Fruit fly (Drosophila melanogaster) whole organism, embryonic: ENCODE measurements around the gene CG46310.
A peak's percentile ranks its signal among the peaks of the same experiment; 100 is the strongest.

Source experiments
- Atf6 ChIP-seq: fragments of 200-800 bp; sonication (Bioruptor generic); IDR thresholded peaks from 2 replicates; pipeline ENCODE4 v1.3.6; 2022; ENCODE audit warnings: missing biosample characterization, missing genetic modification characterization
- BEAF-32 ChIP-seq: fragments of 200-800 bp; sonication (Bioruptor generic); optimal IDR thresholded peaks from 3 replicates; lab custom pipeline; 2017; ENCODE audit warnings: missing biosample characterization, missing genetic modification characterization, mild to moderate bottlenecking, moderate library complexity, missing genetic modification reagents
- CG10543 ChIP-seq: fragments of 200-800 bp; sonication (Bioruptor generic); optimal IDR thresholded peaks from 3 replicates; lab custom pipeline; 2017; ENCODE audit warnings: missing biosample characterization, mild to moderate bottlenecking, missing genetic modification characterization, moderate library complexity
- CG12236 ChIP-seq: fragments of 200-800 bp; sonication (Bioruptor generic); optimal IDR thresholded peaks from 2 replicates; lab custom pipeline; 2016; ENCODE audit warnings: missing biosample characterization, missing genetic modification characterization
- CG15514 ChIP-seq: fragments of 200-800 bp; sonication (Bioruptor generic); optimal IDR thresholded peaks from 3 replicates; lab custom pipeline; 2017; ENCODE audit warnings: missing biosample characterization, missing genetic modification characterization, mild to moderate bottlenecking, moderate library complexity, missing genetic modification reagents
- CG17385 ChIP-seq: fragments of 200-800 bp; sonication (Bioruptor generic); optimal IDR thresholded peaks from 3 replicates; lab custom pipeline; 2018; ENCODE audit warnings: missing biosample characterization, mild to moderate bottlenecking, missing genetic modification characterization
- CG2199 ChIP-seq: fragments of 200-800 bp; sonication (Bioruptor generic); IDR thresholded peaks from 3 replicates; pipeline ENCODE4 v1.3.6; 2022; ENCODE audit warnings: missing biosample characterization, missing genetic modification characterization
- CG2678 ChIP-seq: fragments of 200-800 bp; sonication (Bioruptor generic); optimal IDR thresholded peaks from 3 replicates; lab custom pipeline; 2019; ENCODE audit warnings: missing biosample characterization, mild to moderate bottlenecking, missing genetic modification characterization, moderate library complexity
- CG34376 ChIP-seq: fragments of 200-800 bp; sonication (Bioruptor generic); optimal IDR thresholded peaks from 2 replicates; lab custom pipeline; 2018; ENCODE audit warnings: missing biosample characterization, mild to moderate bottlenecking, missing genetic modification characterization
- CG3726 ChIP-seq: fragments of 200-800 bp; sonication (Bioruptor generic); IDR thresholded peaks from 3 replicates; pipeline ENCODE4, ENCODE4 v1.3.6; 2022; ENCODE audit warnings: missing biosample characterization, missing genetic modification characterization
- CG6254 ChIP-seq: fragments of 200-800 bp; sonication (Bioruptor generic); optimal IDR thresholded peaks from 3 replicates; lab custom pipeline; 2017; ENCODE audit warnings: mild to moderate bottlenecking, missing biosample characterization, missing genetic modification reagents, missing genetic modification characterization
- CG8281 ChIP-seq: fragments of 200-800 bp; sonication (Bioruptor generic); optimal IDR thresholded peaks from 2 replicates; lab custom pipeline; 2018; ENCODE audit warnings: missing biosample characterization, mild to moderate bottlenecking, missing genetic modification characterization, moderate library complexity
- CG8765 ChIP-seq: fragments of 200-800 bp; sonication (Bioruptor generic); IDR thresholded peaks from 2 replicates; pipeline ENCODE4 v1.3.6; 2022; ENCODE audit warnings: missing biosample characterization, missing genetic modification characterization
- CG8924 ChIP-seq: fragments of 200-800 bp; optimal IDR thresholded peaks from 3 replicates; lab custom pipeline; 2019; ENCODE audit warnings: missing biosample characterization, mild to moderate bottlenecking, missing genetic modification characterization, moderate library complexity
- CTCF ChIP-seq: fragments of 200-800 bp; sonication (Bioruptor generic); optimal IDR thresholded peaks from 2 replicates; lab custom pipeline; 2017; ENCODE audit warnings: missing biosample characterization, mild to moderate bottlenecking, missing genetic modification characterization, moderate library complexity
- CrebB ChIP-seq: fragments of 200-800 bp; sonication (Bioruptor generic); optimal IDR thresholded peaks from 3 replicates; lab custom pipeline; 2018; ENCODE audit warnings: missing biosample characterization, mild to moderate bottlenecking, missing genetic modification characterization
- D ChIP-seq, 2 experiments: fragments of 200-800 bp in 1 of 2; fragments of >200 bp in 1 of 2; sonication (Bioruptor generic) in 1 of 2; optimal IDR thresholded peaks; 2 replicates in 1 of 2; 3 replicates in 1 of 2; lab custom pipeline; 2017; ENCODE audit warnings: mild to moderate bottlenecking in 1 of 2, missing biosample characterization in 1 of 2, missing genetic modification characterization in 1 of 2, missing genetic modification reagents in 1 of 2
- Dad ChIP-seq: fragments of 200-800 bp; sonication (Bioruptor generic); optimal IDR thresholded peaks from 3 replicates; lab custom pipeline; 2016; ENCODE audit warnings: missing biosample characterization, missing genetic modification characterization
- Dref ChIP-seq: fragments of 200-800 bp; sonication (Bioruptor generic); IDR thresholded peaks from 2 replicates; pipeline ENCODE4 v1.3.6; 2022; ENCODE audit warnings: missing biosample characterization, missing genetic modification characterization
- Eip74EF ChIP-seq, 2 experiments: fragments of 200-800 bp in 1 of 2; fragments of >200 bp in 1 of 2; sonication (Bioruptor generic) in 1 of 2; optimal IDR thresholded peaks; 2 replicates each; lab custom pipeline; 2017 to 2019; ENCODE audit warnings: missing biosample characterization in 2 of 2, missing genetic modification characterization in 2 of 2, mild to moderate bottlenecking in 1 of 2, moderate library complexity in 1 of 2
- Ets97D ChIP-seq: fragments of 200-800 bp; sonication (Bioruptor generic); optimal IDR thresholded peaks from 3 replicates; lab custom pipeline; 2016; ENCODE audit warnings: missing biosample characterization, missing genetic modification characterization
- Fer1 ChIP-seq: fragments of 200-800 bp; sonication (Bioruptor generic); optimal IDR thresholded peaks from 2 replicates; lab custom pipeline; 2017; ENCODE audit warnings: missing biosample characterization, mild to moderate bottlenecking, missing genetic modification characterization
- Fer3 ChIP-seq: fragments of 200-800 bp; sonication (Bioruptor generic); optimal IDR thresholded peaks from 2 replicates; lab custom pipeline; 2018; ENCODE audit warnings: missing biosample characterization, mild to moderate bottlenecking, missing genetic modification characterization, moderate library complexity
- HHEX ChIP-seq: fragments of 200-800 bp; sonication (Bioruptor generic); optimal IDR thresholded peaks from 3 replicates; lab custom pipeline; 2017; ENCODE audit warnings: missing biosample characterization, mild to moderate bottlenecking, missing genetic modification characterization, missing genetic modification reagents
- Hey ChIP-seq: fragments of 200-800 bp; sonication (Bioruptor generic); optimal IDR thresholded peaks from 3 replicates; lab custom pipeline; 2018; ENCODE audit warnings: missing biosample characterization, mild to moderate bottlenecking, missing genetic modification characterization
- Med ChIP-seq: fragments of 200-800 bp; sonication (Bioruptor generic); peaks from one replicate; lab custom pipeline; 2016; ENCODE audit warnings: missing biosample characterization, missing genetic modification characterization, mild to moderate bottlenecking, inconsistent platforms, moderate library complexity
- NC2α ChIP-seq: fragments of 200-800 bp; sonication (Bioruptor generic); optimal IDR thresholded peaks from 2 replicates; lab custom pipeline; 2016; ENCODE audit warnings: missing biosample characterization, missing genetic modification characterization
- Oli ChIP-seq: fragments of 200-800 bp; sonication (Bioruptor generic); optimal IDR thresholded peaks from 2 replicates; lab custom pipeline; 2018; ENCODE audit warnings: missing biosample characterization, mild to moderate bottlenecking, missing genetic modification characterization, moderate library complexity
- PHDP ChIP-seq: fragments of 200-800 bp; sonication (Bioruptor generic); optimal IDR thresholded peaks from 3 replicates; lab custom pipeline; 2018; ENCODE audit warnings: missing biosample characterization, mild to moderate bottlenecking, missing genetic modification characterization, moderate library complexity
- Pdp1 ChIP-seq, 2 experiments: fragments of 200-800 bp; sonication (Bioruptor generic); optimal IDR thresholded peaks; 3 replicates each; lab custom pipeline; 2016; ENCODE audit warnings: missing biosample characterization in 2 of 2, missing genetic modification characterization in 2 of 2, mild to moderate bottlenecking in 1 of 2, moderate library complexity in 1 of 2
- Ptx1 ChIP-seq: fragments of 200-800 bp; sonication (Bioruptor generic); IDR thresholded peaks from 2 replicates; pipeline ENCODE4 v1.3.6; 2022; ENCODE audit warnings: missing biosample characterization, missing genetic modification characterization
- Rfx ChIP-seq: fragments of 200-800 bp; sonication (Bioruptor generic); IDR thresholded peaks from 2 replicates; pipeline ENCODE4 v1.3.6; 2022; ENCODE audit warnings: missing biosample characterization, missing genetic modification characterization
- ab ChIP-seq: fragments of 200-800 bp; sonication (Bioruptor generic); optimal IDR thresholded peaks from 2 replicates; lab custom pipeline; 2016; ENCODE audit warnings: missing biosample characterization, missing genetic modification characterization
- bsh ChIP-seq, 2 experiments: fragments of 200-800 bp; sonication (Bioruptor generic); optimal IDR thresholded peaks; 2 replicates each; lab custom pipeline; 2017 to 2018; ENCODE audit warnings: mild to moderate bottlenecking in 2 of 2, missing biosample characterization in 2 of 2, missing genetic modification characterization in 2 of 2, moderate library complexity in 1 of 2
- caup ChIP-seq: fragments of 200-800 bp; sonication (Bioruptor generic); optimal IDR thresholded peaks from 3 replicates; lab custom pipeline; 2017; ENCODE audit warnings: missing biosample characterization, mild to moderate bottlenecking, missing genetic modification characterization, moderate library complexity; ENCODE audit not compliant: severe bottlenecking
- chinmo ChIP-seq: fragments of 200-800 bp; sonication (Bioruptor generic); IDR thresholded peaks from 4 replicates; pipeline ENCODE4 v1.3.6; 2022; ENCODE audit warnings: missing biosample characterization, missing genetic modification characterization; ENCODE audit not compliant: partially characterized antibody
- dmrt11E ChIP-seq: fragments of 200-800 bp; sonication (Bioruptor generic); optimal IDR thresholded peaks from 3 replicates; lab custom pipeline; 2018; ENCODE audit warnings: missing biosample characterization, mild to moderate bottlenecking, missing genetic modification characterization, moderate library complexity
- grau ChIP-seq: fragments of 200-800 bp; optimal IDR thresholded peaks from 3 replicates; lab custom pipeline; 2019; ENCODE audit warnings: missing biosample characterization, mild to moderate bottlenecking, missing genetic modification characterization, moderate library complexity
- ham ChIP-seq: fragments of 200-800 bp; sonication (Bioruptor generic); IDR thresholded peaks from 2 replicates; pipeline ENCODE4 v1.3.6; 2022; ENCODE audit warnings: missing biosample characterization, missing genetic modification characterization
- ken ChIP-seq: fragments of 200-800 bp; sonication (Bioruptor generic); IDR thresholded peaks from 3 replicates; pipeline ENCODE4 v1.3.6; 2022; ENCODE audit warnings: missing biosample characterization, missing genetic modification characterization
- knrl ChIP-seq: fragments of 200-800 bp; sonication (Bioruptor generic); IDR thresholded peaks from 3 replicates; pipeline ENCODE4 v1.3.6; 2022; ENCODE audit warnings: missing biosample characterization, missing genetic modification characterization; ENCODE audit not compliant: partially characterized antibody
- mam ChIP-seq: fragments of 200-800 bp; sonication (Bioruptor generic); optimal IDR thresholded peaks from 3 replicates; lab custom pipeline; 2016; ENCODE audit warnings: missing biosample characterization, missing genetic modification characterization
- mirr ChIP-seq: fragments of 200-800 bp; sonication (Bioruptor generic); optimal IDR thresholded peaks from 3 replicates; lab custom pipeline; 2018; ENCODE audit warnings: missing biosample characterization, mild to moderate bottlenecking, missing genetic modification characterization
- oc ChIP-seq: fragments of 200-800 bp; sonication (Bioruptor generic); optimal IDR thresholded peaks from 2 replicates; lab custom pipeline; 2018; ENCODE audit warnings: missing biosample characterization, mild to moderate bottlenecking, missing genetic modification characterization, moderate library complexity
- odd ChIP-seq: fragments of 200-800 bp; sonication (Bioruptor generic); optimal IDR thresholded peaks from 2 replicates; lab custom pipeline; 2017; ENCODE audit warnings: missing biosample characterization, mild to moderate bottlenecking, missing genetic modification characterization
- shn ChIP-seq: fragments of 200-800 bp; sonication (Bioruptor generic); optimal IDR thresholded peaks from 3 replicates; lab custom pipeline; 2016; ENCODE audit warnings: missing biosample characterization, missing genetic modification characterization
- sug ChIP-seq: fragments of 200-800 bp; optimal IDR thresholded peaks from 2 replicates; lab custom pipeline; 2019; ENCODE audit warnings: missing biosample characterization, mild to moderate bottlenecking, missing genetic modification characterization, moderate library complexity
- tap ChIP-seq: fragments of 200-800 bp; optimal IDR thresholded peaks from 3 replicates; lab custom pipeline; 2019; ENCODE audit warnings: missing biosample characterization, mild to moderate bottlenecking, missing genetic modification characterization, moderate library complexity
- zen2 ChIP-seq: fragments of 200-800 bp; sonication (Bioruptor generic); IDR thresholded peaks from 3 replicates; pipeline ENCODE4 v1.3.6; 2022; ENCODE audit warnings: missing biosample characterization, missing genetic modification characterization; ENCODE audit not compliant: partially characterized antibody

Gene CG46310

dm6 chr3R:23138992-23139633 is 34.6 kb upstream of the CG46310 start (continued):
- TF ChIP-seq BEAF-32 (GFP tag; lab: Kevin White, UChicago), result no peak
- TF ChIP-seq Dref (GFP tag; lab: Robert Waterston, UW), result no peak
- peak; percentile 24 for TF ChIP-seq Med
- no peak for TF ChIP-seq tap (tag; lab: Kevin White, UChicago)
- TF ChIP-seq Ets97D, result no peak
- TF ChIP-seq CG12236, result no peak
- no peak for TF ChIP-seq dmrt11E (tag; lab: Kevin White, UChicago)
- no peak for TF ChIP-seq mam (GFP tag; lab: Kevin White, UChicago)
- TF ChIP-seq Pdp1 (GFP tag; optimal IDR thresholded peaks at IDR 0.05; lab: Kevin White, UChicago), result peak in 1 of 2 experiments; percentile 6
- peak; percentile 1 for TF ChIP-seq caup (GFP tag; lab: Kevin White, UChicago)
- TF ChIP-seq zen2, result no peak
- TF ChIP-seq Eip74EF (GFP tag; optimal IDR thresholded peaks at IDR 0.05; lab: Kevin White, UChicago), result peak in 1 of 2 experiments; percentile 30
- TF ChIP-seq CG2199 (GFP tag; lab: Robert Waterston, UW), result no peak
- no peak for TF ChIP-seq odd (GFP tag; lab: Kevin White, UChicago)
- peak; percentile 53 for TF ChIP-seq CG2678
- peak; percentile 12 for TF ChIP-seq CG8281
- no peak for TF ChIP-seq CG6254 (GFP tag; lab: Kevin White, UChicago)
- peak; percentile 18 for TF ChIP-seq CG17385 (GFP tag; lab: Kevin White, UChicago)
- TF ChIP-seq CG8924, result no peak
- TF ChIP-seq ab (GFP tag; lab: Kevin White, UChicago), result no peak
- peak; percentile 71 for TF ChIP-seq mirr (GFP tag; lab: Kevin White, UChicago)
- peak; percentile 49 for TF ChIP-seq CG10543
- TF ChIP-seq CTCF (GFP tag; lab: Kevin White, UChicago), result no peak
- no peak for TF ChIP-seq CG8765 (GFP tag; lab: Robert Waterston, UW)
- no peak for TF ChIP-seq D (optimal IDR thresholded peaks at IDR 0.05; lab: Kevin White, UChicago)
- no peak for TF ChIP-seq D (GFP tag; optimal IDR thresholded peaks at IDR 0.05; lab: Kevin White, UChicago)
- no peak for TF ChIP-seq Dad (GFP tag; lab: Kevin White, UChicago)
- peak; percentile 80 for TF ChIP-seq Hey
- TF ChIP-seq HHEX (GFP tag; lab: Kevin White, UChicago), result peak; percentile 17
- peak; percentile 43 for TF ChIP-seq PHDP (tag; lab: Kevin White, UChicago)
- TF ChIP-seq ken, result no peak
- TF ChIP-seq sug, result peak; percentile 93
- peak; percentile 81 for TF ChIP-seq CG34376 (GFP tag; lab: Kevin White, UChicago)
- TF ChIP-seq Oli (tag; lab: Kevin White, UChicago), result no peak
- TF ChIP-seq knrl (GFP tag; lab: Robert Waterston, UW), result no peak
- TF ChIP-seq CG15514 (GFP tag; lab: Kevin White, UChicago), result peak; percentile 25
- no peak for TF ChIP-seq shn (GFP tag; lab: Kevin White, UChicago)
- TF ChIP-seq ham, result no peak
- peak; percentile 6 for TF ChIP-seq Fer3 (tag; lab: Kevin White, UChicago)
- no peak for TF ChIP-seq Fer1 (GFP tag; lab: Kevin White, UChicago)
- no peak for TF ChIP-seq CG3726
- TF ChIP-seq CrebB (tag; lab: Kevin White, UChicago), result peak; percentile 9
- no peak for TF ChIP-seq oc
- no peak for TF ChIP-seq bsh (GFP tag; optimal IDR thresholded peaks at IDR 0.05; lab: Kevin White, UChicago)
- no peak for TF ChIP-seq Atf6 (GFP tag; lab: Robert Waterston, UW)
- TF ChIP-seq chinmo (GFP tag; lab: Robert Waterston, UW), result 0 out of 4 replicates have a peak, but pooled peaks have one; percentile 8
- TF ChIP-seq Rfx, result no peak
- TF ChIP-seq Ptx1 (GFP tag; lab: Robert Waterston, UW), result no peak
- no peak for TF ChIP-seq NC2α
- peak; percentile 38 for TF ChIP-seq grau (tag; lab: Kevin White, UChicago)
